Worm (Caenorhabditis elegans) whole organism, L4 larva: ENCODE results near the gene vps-11.

Experiments used
- F44E2.7 ChIP-seq: fragments of 200-800 bp; sonication (Bioruptor generic); IDR thresholded peaks from 2 replicates; pipeline ENCODE4 v2.1.2; 2022; ENCODE audit warnings: missing genetic modification characterization, missing compliant biosample characterization
- nhr-77 ChIP-seq: fragments of 150-350 bp; optimal IDR thresholded peaks from 2 replicates; lab custom pipeline; 2014; ENCODE audit warnings: missing biosample characterization, missing genetic modification characterization
- zfp-2 ChIP-seq: sonication (generic microtip); optimal IDR thresholded peaks from 2 replicates; lab custom pipeline; 2016; ENCODE audit warnings: mild to moderate bottlenecking, missing genetic modification characterization, missing compliant biosample characterization

DNA sequence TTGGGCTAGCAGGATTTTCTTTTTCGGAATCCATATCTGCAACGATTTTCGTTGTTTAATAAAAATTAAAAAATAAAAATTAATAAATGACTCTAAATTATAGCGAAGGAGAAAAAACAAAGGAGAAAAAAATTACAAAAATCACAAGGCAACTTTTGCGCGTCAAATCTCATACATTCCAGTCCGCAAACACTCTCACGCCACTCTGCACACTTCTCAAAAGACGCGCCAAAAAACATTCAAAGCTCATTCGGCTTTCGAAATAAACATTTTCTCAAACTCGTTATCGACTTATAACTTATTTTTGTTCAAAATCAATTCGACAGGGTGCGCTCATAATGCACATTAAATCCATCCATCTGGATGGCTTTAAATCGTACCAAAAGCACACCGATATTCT, 30.8 kb upstream of the vps-11 start, which contains the start of the genes R06F6.12 and mix-1:
- TF ChIP-seq F44E2.7 (no peak), zfp-2 (tag; lab: Kevin White, UChicago) (no peak), nhr-77 (tag; lab: Kevin White, UChicago) (no peak)
